Worm (Caenorhabditis elegans) whole organism, L1 larva: ENCODE measurements around the gene F47G9.4.
A peak's percentile ranks its signal among the peaks of the same experiment; 100 is the strongest.

ENCODE experiments used
- C34B4.2 ChIP-seq: sonication (generic microtip); optimal IDR thresholded peaks from 2 replicates; lab custom pipeline; 2017; ENCODE audit warnings: mild to moderate bottlenecking, missing genetic modification characterization, missing compliant biosample characterization
- aha-1 ChIP-seq: fragments of 150-350 bp; optimal IDR thresholded peaks from 2 replicates; lab custom pipeline; 2014; ENCODE audit warnings: missing biosample characterization, missing genetic modification characterization
- ceh-82 ChIP-seq, 3 experiments: fragments of 150-350 bp in 1 of 3; sonication (generic microtip) in 2 of 3; optimal IDR thresholded peaks; 2 replicates each; lab custom pipeline; 2014 to 2017; ENCODE audit warnings: missing biosample characterization in 3 of 3, missing genetic modification characterization in 3 of 3
- fkh-10 ChIP-seq: sonication (generic microtip); optimal IDR thresholded peaks from 2 replicates; lab custom pipeline; 2017; ENCODE audit warnings: missing biosample characterization, missing genetic modification reagents, missing genetic modification characterization
- lsy-2 ChIP-seq, 2 experiments: fragments of 150-350 bp; optimal IDR thresholded peaks; 2 replicates each; lab custom pipeline; 2014; ENCODE audit warnings: missing biosample characterization in 2 of 2, missing genetic modification characterization in 2 of 2
- nhr-76 ChIP-seq: sonication (generic microtip); optimal IDR thresholded peaks from 2 replicates; lab custom pipeline; 2017; ENCODE audit warnings: missing biosample characterization, missing genetic modification characterization
- rnt-1 ChIP-seq: sonication (generic microtip); optimal IDR thresholded peaks from 2 replicates; lab custom pipeline; 2016; ENCODE audit warnings: mild to moderate bottlenecking, missing genetic modification characterization, moderate library complexity, missing compliant biosample characterization

DNA sequence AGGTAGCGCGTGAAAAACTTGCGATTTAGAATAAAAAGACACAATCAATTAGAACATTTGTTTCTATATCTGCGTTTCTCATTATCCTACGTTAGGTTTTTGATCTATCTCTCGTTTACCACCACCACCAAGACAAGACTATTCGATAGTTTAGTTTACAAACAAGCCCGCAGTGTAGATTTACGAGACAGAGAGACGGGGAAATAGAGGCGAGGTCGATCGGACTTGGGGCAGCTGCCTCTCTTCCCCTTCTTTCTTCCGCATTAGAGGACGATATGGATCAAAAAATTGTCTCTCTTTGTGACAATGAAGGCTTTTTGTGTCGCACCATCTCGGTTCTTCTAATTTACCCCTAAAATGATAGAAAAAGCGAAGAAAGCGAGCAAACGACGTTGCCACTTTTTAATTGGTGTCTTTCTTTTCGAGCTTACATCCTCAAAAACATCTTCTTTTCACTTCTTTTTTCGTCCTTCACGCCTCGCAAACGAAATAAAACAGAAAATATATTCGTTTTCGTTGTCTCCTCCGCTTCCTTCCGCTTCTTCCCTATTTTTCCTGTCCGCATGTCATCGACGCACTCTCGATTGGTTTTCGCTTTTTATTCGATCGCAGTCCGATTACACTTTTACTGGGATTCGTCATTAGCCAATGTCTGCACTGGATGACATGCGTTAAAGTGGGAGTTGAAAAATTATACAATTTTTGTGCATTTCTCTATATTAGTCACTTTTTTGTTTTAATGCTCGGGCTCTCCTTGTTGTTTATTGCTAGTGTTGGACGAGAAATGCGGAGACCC lies 40.0 kb downstream of the F47G9.4 start:
- TF ChIP-seq rnt-1 (tag; lab: Kevin White, UChicago) (peak; percentile 16), ceh-82 (tag; optimal IDR thresholded peaks at IDR 0.05; lab: Kevin White, UChicago) (peak in 1 of 3 experiments; percentile 8), aha-1 (tag; lab: Kevin White, UChicago) (no peak), lsy-2 (tag; optimal IDR thresholded peaks at IDR 0.05; lab: Kevin White, UChicago) (peak in 1 of 2 experiments; percentile 11), nhr-76 (tag; lab: Kevin White, UChicago) (no peak), C34B4.2 (tag; lab: Kevin White, UChicago) (no peak), fkh-10 (GFP tag; lab: Kevin White, UChicago) (no peak)
